Fruit fly (Drosophila melanogaster) whole organism, embryonic: ENCODE data around the gene Tsp29Fa.

Experiments used
- CG10274 ChIP-seq: fragments of 200-800 bp; sonication (Bioruptor generic); optimal IDR thresholded peaks from 3 replicates; lab custom pipeline; 2017; ENCODE audit warnings: missing biosample characterization, mild to moderate bottlenecking, missing genetic modification characterization
- CG11560 ChIP-seq: fragments of 200-800 bp; sonication (Bioruptor generic); IDR thresholded peaks from 3 replicates; pipeline ENCODE4 v1.3.6; 2022; ENCODE audit warnings: missing biosample characterization, missing genetic modification characterization
- CG11723 ChIP-seq: fragments of 200-800 bp; sonication (Bioruptor generic); optimal IDR thresholded peaks from 2 replicates; lab custom pipeline; 2017; ENCODE audit warnings: missing biosample characterization, mild to moderate bottlenecking, missing genetic modification characterization
- CG12299 ChIP-seq: fragments of 200-800 bp; sonication (Bioruptor generic); optimal IDR thresholded peaks from 2 replicates; lab custom pipeline; 2018; ENCODE audit warnings: missing biosample characterization, mild to moderate bottlenecking, missing genetic modification characterization
- CG12391 ChIP-seq: fragments of 200-800 bp; sonication (Bioruptor generic); optimal IDR thresholded peaks from 3 replicates; lab custom pipeline; 2018; ENCODE audit warnings: missing biosample characterization, mild to moderate bottlenecking, missing genetic modification characterization, moderate library complexity
- CG12744 ChIP-seq: fragments of 200-800 bp; sonication (Bioruptor generic); optimal IDR thresholded peaks from 2 replicates; lab custom pipeline; 2016; ENCODE audit warnings: missing biosample characterization, missing genetic modification characterization
- CG14014 ChIP-seq: fragments of 200-800 bp; sonication (Bioruptor generic); IDR thresholded peaks from 2 replicates; pipeline ENCODE4 v1.3.6; 2022; ENCODE audit warnings: missing biosample characterization, missing genetic modification characterization
- CG14965 ChIP-seq: fragments of 200-800 bp; sonication (Bioruptor generic); optimal IDR thresholded peaks from 2 replicates; lab custom pipeline; 2016; ENCODE audit warnings: missing biosample characterization, missing genetic modification characterization, borderline replicate concordance
- CG18262 ChIP-seq: fragments of 200-800 bp; optimal IDR thresholded peaks from 3 replicates; lab custom pipeline; 2019; ENCODE audit warnings: missing biosample characterization, mild to moderate bottlenecking, missing genetic modification characterization, moderate library complexity
- CG2678 ChIP-seq: fragments of 200-800 bp; sonication (Bioruptor generic); optimal IDR thresholded peaks from 3 replicates; lab custom pipeline; 2019; ENCODE audit warnings: missing biosample characterization, mild to moderate bottlenecking, missing genetic modification characterization, moderate library complexity
- CG33557 ChIP-seq: fragments of 200-800 bp; sonication (Bioruptor generic); optimal IDR thresholded peaks from 2 replicates; lab custom pipeline; 2019; ENCODE audit warnings: missing biosample characterization, mild to moderate bottlenecking, missing genetic modification characterization, moderate library complexity
- CG34224 ChIP-seq: fragments of 200-800 bp; sonication (Bioruptor generic); IDR thresholded peaks from 3 replicates; pipeline ENCODE4 v1.3.6; 2022; ENCODE audit warnings: missing biosample characterization, missing genetic modification characterization; ENCODE audit not compliant: partially characterized antibody
- CG4404 ChIP-seq: fragments of 200-800 bp; sonication (Bioruptor generic); IDR thresholded peaks from 2 replicates; pipeline ENCODE4 v1.3.6; 2022; ENCODE audit warnings: missing biosample characterization, missing genetic modification characterization
- CG6791 ChIP-seq: fragments of 200-800 bp; sonication (Bioruptor generic); IDR thresholded peaks from 3 replicates; pipeline ENCODE4 v1.3.6; 2022; ENCODE audit warnings: missing biosample characterization, missing genetic modification characterization; ENCODE audit not compliant: partially characterized antibody
- CG6854 ChIP-seq: fragments of 200-800 bp; sonication (Bioruptor generic); optimal IDR thresholded peaks from 3 replicates; lab custom pipeline; 2017; ENCODE audit warnings: missing biosample characterization, mild to moderate bottlenecking, missing genetic modification characterization
- CG7357 ChIP-seq: fragments of 200-800 bp; sonication (Bioruptor generic); IDR thresholded peaks from 3 replicates; pipeline ENCODE4 v1.3.6; 2022; ENCODE audit warnings: missing biosample characterization, missing genetic modification characterization
- CrebB ChIP-seq: fragments of 200-800 bp; sonication (Bioruptor generic); optimal IDR thresholded peaks from 3 replicates; lab custom pipeline; 2018; ENCODE audit warnings: missing biosample characterization, mild to moderate bottlenecking, missing genetic modification characterization
- Dip2 ChIP-seq: fragments of 200-800 bp; sonication (Bioruptor generic); IDR thresholded peaks from 2 replicates; pipeline ENCODE4 v1.3.6; 2022; ENCODE audit warnings: missing biosample characterization, missing genetic modification characterization
- Dip3 ChIP-seq: fragments of 200-800 bp; sonication (Bioruptor generic); optimal IDR thresholded peaks from 3 replicates; lab custom pipeline; 2016; ENCODE audit warnings: missing biosample characterization, missing genetic modification characterization
- GATAe ChIP-seq: fragments of 200-800 bp; sonication (Bioruptor generic); conservative IDR thresholded peaks from 2 replicates; pipeline ENCODE4 v1.3.6; 2022; ENCODE audit warnings: missing biosample characterization, missing genetic modification characterization
- HLHmδ ChIP-seq: fragments of 200-800 bp; sonication (Bioruptor generic); optimal IDR thresholded peaks from 2 replicates; lab custom pipeline; 2018; ENCODE audit warnings: missing biosample characterization, mild to moderate bottlenecking, missing genetic modification characterization, moderate library complexity
- Max ChIP-seq: fragments of 200-800 bp; sonication (Bioruptor generic); optimal IDR thresholded peaks from 2 replicates; lab custom pipeline; 2016; ENCODE audit warnings: missing biosample characterization, mild to moderate bottlenecking, missing genetic modification characterization
- Ptx1 ChIP-seq: fragments of 200-800 bp; sonication (Bioruptor generic); IDR thresholded peaks from 2 replicates; pipeline ENCODE4 v1.3.6; 2022; ENCODE audit warnings: missing biosample characterization, missing genetic modification characterization
- Sox102F ChIP-seq: fragments of 200-800 bp; sonication (Bioruptor generic); optimal IDR thresholded peaks from 2 replicates; lab custom pipeline; 2018; ENCODE audit warnings: missing biosample characterization, mild to moderate bottlenecking, missing genetic modification characterization, moderate library complexity
- Sry-δ ChIP-seq: fragments of 200-800 bp; sonication (Bioruptor generic); optimal IDR thresholded peaks from 2 replicates; lab custom pipeline; 2016; ENCODE audit warnings: missing biosample characterization, missing genetic modification characterization
- amos ChIP-seq: fragments of 200-800 bp; sonication (Bioruptor generic); IDR thresholded peaks from 2 replicates; pipeline ENCODE4 v1.3.6; 2022; ENCODE audit warnings: missing biosample characterization, missing genetic modification characterization; ENCODE audit not compliant: partially characterized antibody
- ara ChIP-seq: fragments of 200-800 bp; sonication (Bioruptor generic); IDR thresholded peaks from 2 replicates; pipeline ENCODE4 v1.3.6; 2022; ENCODE audit warnings: missing biosample characterization, missing genetic modification characterization
- bsh ChIP-seq, 2 experiments: fragments of 200-800 bp; sonication (Bioruptor generic); optimal IDR thresholded peaks; 2 replicates each; lab custom pipeline; 2017 to 2018; ENCODE audit warnings: mild to moderate bottlenecking in 2 of 2, missing biosample characterization in 2 of 2, missing genetic modification characterization in 2 of 2, moderate library complexity in 1 of 2
- chinmo ChIP-seq: fragments of 200-800 bp; sonication (Bioruptor generic); IDR thresholded peaks from 4 replicates; pipeline ENCODE4 v1.3.6; 2022; ENCODE audit warnings: missing biosample characterization, missing genetic modification characterization; ENCODE audit not compliant: partially characterized antibody
- corto ChIP-seq: fragments of 200-800 bp; sonication (Bioruptor generic); optimal IDR thresholded peaks from 2 replicates; lab custom pipeline; 2016; ENCODE audit warnings: missing biosample characterization, mild to moderate bottlenecking, missing genetic modification characterization, moderate library complexity
- crp ChIP-seq, 2 experiments: fragments of 200-800 bp; sonication (Bioruptor generic); optimal IDR thresholded peaks; 2 replicates in 1 of 2; 3 replicates in 1 of 2; lab custom pipeline; 2017; ENCODE audit warnings: missing biosample characterization in 2 of 2, missing genetic modification characterization in 2 of 2, mild to moderate bottlenecking in 1 of 2, moderate library complexity in 1 of 2
- fd3F ChIP-seq: fragments of 200-800 bp; sonication (Bioruptor generic); optimal IDR thresholded peaks from 2 replicates; lab custom pipeline; 2018; ENCODE audit warnings: missing biosample characterization, mild to moderate bottlenecking, missing genetic modification characterization, moderate library complexity
- gce ChIP-seq: fragments of 200-800 bp; sonication (Bioruptor generic); IDR thresholded peaks from 3 replicates; pipeline ENCODE4 v1.3.6; 2022; ENCODE audit warnings: missing biosample characterization, missing genetic modification characterization
- gfzf ChIP-seq: fragments of 200-800 bp; sonication (Bioruptor generic); optimal IDR thresholded peaks from 2 replicates; lab custom pipeline; 2016; ENCODE audit warnings: missing biosample characterization, mild to moderate bottlenecking, missing genetic modification characterization, moderate library complexity
- ham ChIP-seq: fragments of 200-800 bp; sonication (Bioruptor generic); IDR thresholded peaks from 2 replicates; pipeline ENCODE4 v1.3.6; 2022; ENCODE audit warnings: missing biosample characterization, missing genetic modification characterization
- onecut ChIP-seq: fragments of 200-800 bp; sonication (Bioruptor generic); IDR thresholded peaks from 2 replicates; pipeline ENCODE4 v1.3.6; 2022; ENCODE audit warnings: missing biosample characterization, missing genetic modification characterization
- otp ChIP-seq: fragments of 200-800 bp; sonication (Bioruptor generic); IDR thresholded peaks from 3 replicates; pipeline ENCODE4, ENCODE4 v1.3.6; 2022; ENCODE audit warnings: missing biosample characterization, missing genetic modification characterization
- pan ChIP-seq, 4 experiments: fragments of >200 bp in 3 of 4; fragments of 200-800 bp in 1 of 4; sonication (Bioruptor generic) in 1 of 4; optimal IDR thresholded peaks in 3 of 4; IDR thresholded peaks in 1 of 4; 2 replicates each; pipeline versions ENCODE4 v1.3.6 to Lab custom; 2017 to 2022; ENCODE audit warnings: missing biosample characterization in 2 of 4, missing genetic modification characterization in 2 of 4, mixed read lengths in 1 of 4
- psq ChIP-seq: fragments of 200-800 bp; sonication (Bioruptor generic); optimal IDR thresholded peaks from 2 replicates; lab custom pipeline; 2017; ENCODE audit warnings: missing biosample characterization, missing genetic modification characterization
- pzg ChIP-seq: fragments of 200-800 bp; sonication (Bioruptor generic); optimal IDR thresholded peaks from 3 replicates; lab custom pipeline; 2018; ENCODE audit warnings: missing biosample characterization, mild to moderate bottlenecking, missing genetic modification characterization, moderate library complexity
- sc ChIP-seq, 3 experiments: fragments of >200 bp in 2 of 3; fragments of 200-800 bp in 1 of 3; sonication (Bioruptor generic) in 1 of 3; optimal IDR thresholded peaks; 2 replicates in 2 of 3; 3 replicates in 1 of 3; lab custom pipeline; 2017; ENCODE audit warnings: mild to moderate bottlenecking in 1 of 3, missing biosample characterization in 1 of 3, missing genetic modification characterization in 1 of 3, missing genetic modification reagents in 1 of 3
- sna ChIP-seq: fragments of 200-800 bp; sonication (Bioruptor generic); IDR thresholded peaks from 2 replicates; pipeline ENCODE4 v1.3.6; 2022; ENCODE audit warnings: missing biosample characterization, missing genetic modification characterization; ENCODE audit not compliant: partially characterized antibody
- sug ChIP-seq: fragments of 200-800 bp; optimal IDR thresholded peaks from 2 replicates; lab custom pipeline; 2019; ENCODE audit warnings: missing biosample characterization, mild to moderate bottlenecking, missing genetic modification characterization, moderate library complexity
- tna ChIP-seq: fragments of 200-800 bp; sonication (Bioruptor generic); IDR thresholded peaks from 2 replicates; pipeline ENCODE4 v1.3.6; 2022; ENCODE audit warnings: missing biosample characterization, missing genetic modification characterization; ENCODE audit not compliant: partially characterized antibody
- tup ChIP-seq: fragments of 200-800 bp; sonication (Bioruptor generic); optimal IDR thresholded peaks from 2 replicates; lab custom pipeline; 2016; ENCODE audit warnings: missing biosample characterization, mild to moderate bottlenecking, missing genetic modification characterization, moderate library complexity
- tx ChIP-seq: fragments of 200-800 bp; sonication (Bioruptor generic); optimal IDR thresholded peaks from 2 replicates; lab custom pipeline; 2016; ENCODE audit warnings: missing biosample characterization, missing genetic modification characterization
- zfh2 ChIP-seq: fragments of 200-800 bp; sonication (Bioruptor generic); optimal IDR thresholded peaks from 2 replicates; lab custom pipeline; 2016; ENCODE audit warnings: missing biosample characterization, missing genetic modification characterization

Gene Tsp29Fa

DNA sequence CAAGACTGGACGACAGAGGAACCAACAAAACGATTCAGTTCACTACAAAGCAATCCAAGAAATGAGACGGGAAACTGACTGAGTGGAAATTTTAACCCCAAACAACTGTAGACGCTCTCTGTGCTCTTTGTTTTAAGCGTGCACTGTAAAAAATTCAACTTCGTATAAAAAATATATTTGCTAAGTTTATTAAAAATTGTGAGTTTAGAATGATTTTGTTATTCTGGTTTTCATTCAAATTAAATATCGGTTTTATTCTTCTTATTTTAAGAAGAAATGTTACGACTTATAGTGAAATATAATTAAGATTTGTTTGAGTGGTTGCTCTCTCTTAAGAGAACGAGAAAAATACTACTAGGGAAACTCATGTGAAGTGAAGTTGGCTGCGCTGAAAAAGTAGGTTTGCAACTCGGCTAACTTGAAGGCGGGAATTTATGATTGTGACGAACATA, 24.3 kb downstream of the Tsp29Fa start (continued):
- peak in 1 of 2 experiments; percentile 65 for TF ChIP-seq crp (GFP tag; optimal IDR thresholded peaks at IDR 0.05; lab: Kevin White, UChicago)
- peak; percentile 72 for TF ChIP-seq sug (tag; lab: Kevin White, UChicago)
- TF ChIP-seq onecut (GFP tag; lab: Robert Waterston, UW): peak; percentile 92
- TF ChIP-seq Dip3: peak; percentile 90
- TF ChIP-seq sna (GFP tag; lab: Robert Waterston, UW): peak; percentile 18; the same call in 1 of the 2 replicates
- TF ChIP-seq pan (optimal IDR thresholded peaks at IDR 0.05; lab: Kevin White, UChicago): no peak
- TF ChIP-seq pan (GFP tag; optimal IDR thresholded peaks at IDR 0.05 in 1 of 2, IDR thresholded peaks at IDR 0.05 in 1 of 2): peak in 1 of 2 experiments; percentile 99
- TF ChIP-seq CG6854: peak; percentile 83
- TF ChIP-seq CG34224: no peak
- TF ChIP-seq Max (GFP tag; lab: Kevin White, UChicago): peak; percentile 82
- TF ChIP-seq tup: peak; percentile 76
- TF ChIP-seq CG12299: peak; percentile 93
- peak; percentile 83 for TF ChIP-seq CG33557 (GFP tag; lab: Kevin White, UChicago)
- TF ChIP-seq CG6791 (GFP tag; lab: Robert Waterston, UW): no peak; the same call in 2 of the 3 replicates
- TF ChIP-seq tna (GFP tag; lab: Robert Waterston, UW): no peak; the same call in 1 of the 2 replicates
- peak; percentile 97 for TF ChIP-seq otp
- TF ChIP-seq CG4404 (GFP tag; lab: Robert Waterston, UW): peak; percentile 94
- peak; percentile 83 for TF ChIP-seq fd3F (GFP tag; lab: Kevin White, UChicago)
- TF ChIP-seq CG11560 (tag; lab: Robert Waterston, UW): peak; percentile 86; the same call in 2 of the 3 replicates
- peak; percentile 89 for TF ChIP-seq ham (GFP tag; lab: Robert Waterston, UW)
- TF ChIP-seq HLHmδ (GFP tag; lab: Kevin White, UChicago): peak; percentile 77
- TF ChIP-seq gfzf (GFP tag; lab: Kevin White, UChicago): peak; percentile 33
- TF ChIP-seq zfh2 (GFP tag; lab: Kevin White, UChicago): peak; percentile 79
- peak; percentile 54 for TF ChIP-seq Sry-δ (GFP tag; lab: Kevin White, UChicago)
- peak; percentile 78 for TF ChIP-seq CG11723 (GFP tag; lab: Kevin White, UChicago)
- peak; percentile 96 for TF ChIP-seq CG14014 (GFP tag; lab: Robert Waterston, UW)
- peak; percentile 99 for TF ChIP-seq Ptx1
- peak; percentile 97 for TF ChIP-seq CG18262
- TF ChIP-seq ara (GFP tag; lab: Robert Waterston, UW): peak; percentile 97
- peak; percentile 92 for TF ChIP-seq tx (GFP tag; lab: Kevin White, UChicago)
- TF ChIP-seq amos (GFP tag; lab: Robert Waterston, UW): peak; percentile 32; the same call in 1 of the 2 replicates
- no peak for TF ChIP-seq sc (optimal IDR thresholded peaks at IDR 0.05; lab: Kevin White, UChicago)
- TF ChIP-seq sc (GFP tag; optimal IDR thresholded peaks at IDR 0.05; lab: Kevin White, UChicago): peak; percentile 88
- TF ChIP-seq CrebB: peak; percentile 85
- peak; percentile 56 for TF ChIP-seq pzg
- no peak for TF ChIP-seq corto (GFP tag; lab: Kevin White, UChicago)
- peak; percentile 56 for TF ChIP-seq CG14965 (GFP tag; lab: Kevin White, UChicago)
- no peak for TF ChIP-seq chinmo (GFP tag; lab: Robert Waterston, UW)
- peak; percentile 99 for TF ChIP-seq Sox102F (GFP tag; lab: Kevin White, UChicago)
- peak; percentile 90 for TF ChIP-seq GATAe (GFP tag; lab: Robert Waterston, UW)
- peak; percentile 96 for TF ChIP-seq gce (GFP tag; lab: Robert Waterston, UW)
- peak; percentile 90 for TF ChIP-seq psq (GFP tag; lab: Kevin White, UChicago)
- peak; percentile 95 for TF ChIP-seq CG12744 (GFP tag; lab: Kevin White, UChicago)
- 0 out of 2 replicates have a peak, but pooled peaks have one; percentile 22 for TF ChIP-seq Dip2 (GFP tag; lab: Robert Waterston, UW)
- TF ChIP-seq CG12391 (tag; lab: Kevin White, UChicago): peak; percentile 98
- TF ChIP-seq CG10274 (GFP tag; lab: Kevin White, UChicago): peak; percentile 44
- peak; percentile 93 for TF ChIP-seq CG7357 (GFP tag; lab: Robert Waterston, UW)
- TF ChIP-seq CG2678 (tag; lab: Kevin White, UChicago): peak; percentile 94
- peak; percentile 69 to 98 for TF ChIP-seq bsh (GFP tag; optimal IDR thresholded peaks at IDR 0.05; lab: Kevin White, UChicago)
